Fruit fly (Drosophila melanogaster) whole organism, wandering third instar larva: ENCODE measurements around the gene GILT1.

ENCODE experiments used
- Abd-B ChIP-seq: fragments of >200 bp; optimal IDR thresholded peaks from 2 replicates; lab custom pipeline; 2017; ENCODE audit warnings: missing biosample characterization, missing genetic modification characterization
- CG32264 ChIP-seq: fragments of 200-800 bp; sonication (Bioruptor generic); optimal IDR thresholded peaks from 2 replicates; lab custom pipeline; 2016; ENCODE audit warnings: missing biosample characterization, missing genetic modification characterization
- CG9705 ChIP-seq: fragments of 200-800 bp; sonication (Bioruptor generic); optimal IDR thresholded peaks from 2 replicates; lab custom pipeline; 2018; ENCODE audit warnings: missing biosample characterization, mild to moderate bottlenecking, missing genetic modification characterization
- CrebA ChIP-seq: fragments of 200-800 bp; sonication (Bioruptor generic); optimal IDR thresholded peaks from 2 replicates; lab custom pipeline; 2016; ENCODE audit warnings: missing biosample characterization, mild to moderate bottlenecking, missing genetic modification characterization, borderline replicate concordance
- Dfd ChIP-seq: fragments of >200 bp; optimal IDR thresholded peaks from 2 replicates; lab custom pipeline; 2017; ENCODE audit warnings: missing biosample characterization, missing genetic modification characterization
- Dif ChIP-seq: fragments of 200-275, 200-300 bp; sonication (Bioruptor generic); optimal IDR thresholded peaks from 2 replicates; lab custom pipeline; 2018; ENCODE audit warnings: missing biosample characterization, missing genetic modification characterization; ENCODE audit not compliant: partially characterized antibody
- GATAd ChIP-seq: sonication (Bioruptor generic); optimal IDR thresholded peaks from 2 replicates; lab custom pipeline; 2016; ENCODE audit warnings: missing biosample characterization, missing genetic modification characterization
- HLH106 ChIP-seq: fragments of 200-800 bp; optimal IDR thresholded peaks from 3 replicates; lab custom pipeline; 2019; ENCODE audit warnings: missing biosample characterization, mild to moderate bottlenecking, missing genetic modification characterization, moderate library complexity
- Hnf4 ChIP-seq: fragments of 200-800 bp; sonication (Bioruptor generic); optimal IDR thresholded peaks from 2 replicates; lab custom pipeline; 2016; ENCODE audit warnings: missing biosample characterization, mild to moderate bottlenecking, missing genetic modification characterization
- Hr78 ChIP-seq: fragments of >200 bp; optimal IDR thresholded peaks from 2 replicates; lab custom pipeline; 2017; ENCODE audit warnings: missing biosample characterization, missing genetic modification characterization
- Hr83 ChIP-seq: fragments of 200-300 bp; sonication (Bioruptor generic); optimal IDR thresholded peaks from 2 replicates; lab custom pipeline; 2016; ENCODE audit warnings: missing biosample characterization, mild to moderate bottlenecking, missing genetic modification characterization, moderate library complexity; ENCODE audit not compliant: poor library complexity, severe bottlenecking
- Jra ChIP-seq: sonication (Bioruptor generic); optimal IDR thresholded peaks from 2 replicates; lab custom pipeline; 2016; ENCODE audit warnings: missing biosample characterization, missing genetic modification characterization
- Mio ChIP-seq: sonication (Bioruptor generic); optimal IDR thresholded peaks from 2 replicates; lab custom pipeline; 2016; ENCODE audit warnings: missing biosample characterization, missing genetic modification characterization
- Myc ChIP-seq: fragments of >200 bp; optimal IDR thresholded peaks from 2 replicates; lab custom pipeline; 2017
- N ChIP-seq: fragments of >200 bp; optimal IDR thresholded peaks from 2 replicates; lab custom pipeline; 2018; ENCODE audit warnings: missing biosample characterization, missing external identifiers, missing genetic modification characterization
- OdsH ChIP-seq: fragments of 200-800 bp; sonication (Bioruptor generic); optimal IDR thresholded peaks from 2 replicates; lab custom pipeline; 2016; ENCODE audit warnings: missing biosample characterization, mild to moderate bottlenecking, missing genetic modification characterization
- Rel ChIP-seq, 2 experiments: fragments of 200-800 bp; sonication (Bioruptor generic) in 1 of 2; optimal IDR thresholded peaks; 2 replicates in 1 of 2; 3 replicates in 1 of 2; lab custom pipeline; 2016 to 2019; ENCODE audit warnings: mild to moderate bottlenecking in 2 of 2, missing biosample characterization in 2 of 2, missing genetic modification characterization in 2 of 2, moderate library complexity in 1 of 2
- Sp1 ChIP-seq: fragments of 200-800 bp; sonication (Bioruptor generic); optimal IDR thresholded peaks from 3 replicates; lab custom pipeline; 2019; ENCODE audit warnings: missing biosample characterization, mild to moderate bottlenecking, missing genetic modification characterization, moderate library complexity
- Vsx2 ChIP-seq: fragments of 200-300, 225-300 bp; sonication (Bioruptor generic); optimal IDR thresholded peaks from 2 replicates; lab custom pipeline; 2018; ENCODE audit warnings: missing biosample characterization, missing genetic modification characterization; ENCODE audit not compliant: partially characterized antibody
- br ChIP-seq: fragments of 200-800 bp; sonication (Bioruptor generic); optimal IDR thresholded peaks from 2 replicates; lab custom pipeline; 2016; ENCODE audit warnings: missing biosample characterization, missing genetic modification characterization
- brk ChIP-seq: fragments of 200-800 bp; sonication (Bioruptor generic); optimal IDR thresholded peaks from 2 replicates; lab custom pipeline; 2016; ENCODE audit warnings: missing biosample characterization, mild to moderate bottlenecking, missing genetic modification characterization
- dl ChIP-seq, 2 experiments: fragments of 175-275, 200-275 bp in 1 of 2; fragments of 200-275 bp in 1 of 2; sonication (Bioruptor generic); optimal IDR thresholded peaks; lab custom pipeline; 2018; ENCODE audit warnings: mild to moderate bottlenecking in 2 of 2, missing biosample characterization in 2 of 2, missing genetic modification characterization in 2 of 2, moderate library complexity in 2 of 2; ENCODE audit not compliant: partially characterized antibody in 2 of 2, insufficient read depth in 1 of 2
- dmrt93B ChIP-seq: fragments of 200-800 bp; sonication (Bioruptor generic); optimal IDR thresholded peaks from 2 replicates; lab custom pipeline; 2018; ENCODE audit warnings: missing biosample characterization, mild to moderate bottlenecking, missing genetic modification characterization
- dsf ChIP-seq: sonication (Bioruptor generic); optimal IDR thresholded peaks from 2 replicates; lab custom pipeline; 2016; ENCODE audit warnings: missing biosample characterization, missing genetic modification characterization, borderline replicate concordance
- foxo ChIP-seq, 2 experiments: fragments of 200-800 bp; sonication (Bioruptor generic); optimal IDR thresholded peaks; 2 replicates in 1 of 2; 3 replicates in 1 of 2; lab custom pipeline; 2016 to 2017; ENCODE audit warnings: missing biosample characterization in 2 of 2, missing genetic modification characterization in 2 of 2
- fru ChIP-seq: fragments of 200-800 bp; sonication (Bioruptor generic); optimal IDR thresholded peaks from 3 replicates; lab custom pipeline; 2016; ENCODE audit warnings: missing biosample characterization, mild to moderate bottlenecking, missing genetic modification characterization
- h ChIP-seq: fragments of 200-800 bp; sonication (Bioruptor generic); optimal IDR thresholded peaks from 3 replicates; lab custom pipeline; 2016; ENCODE audit warnings: missing biosample characterization, mild to moderate bottlenecking, missing genetic modification characterization
- jim ChIP-seq: fragments of 175-275, 200-325 bp; sonication (Bioruptor generic); optimal IDR thresholded peaks from 2 replicates; lab custom pipeline; 2016; ENCODE audit warnings: missing biosample characterization, mild to moderate bottlenecking, missing genetic modification characterization
- lola ChIP-seq: fragments of >200 bp; optimal IDR thresholded peaks from 2 replicates; lab custom pipeline; 2017; ENCODE audit warnings: missing biosample characterization, missing genetic modification characterization
- pan ChIP-seq: fragments of >200 bp; optimal IDR thresholded peaks from 2 replicates; lab custom pipeline; 2017
- psq ChIP-seq: fragments of 200-800 bp; sonication (Bioruptor generic); optimal IDR thresholded peaks from 3 replicates; lab custom pipeline; 2017; ENCODE audit warnings: missing biosample characterization, mild to moderate bottlenecking, missing genetic modification characterization, moderate library complexity
- sv ChIP-seq: fragments of 200-800 bp; sonication (Bioruptor generic); optimal IDR thresholded peaks from 3 replicates; lab custom pipeline; 2016; ENCODE audit warnings: missing biosample characterization, missing genetic modification characterization
- tai ChIP-seq: sonication (Bioruptor generic); optimal IDR thresholded peaks from 2 replicates; lab custom pipeline; 2016; ENCODE audit warnings: missing biosample characterization, missing genetic modification characterization
- usp ChIP-seq: fragments of >200 bp; optimal IDR thresholded peaks from 2 replicates; lab custom pipeline; 2017; ENCODE audit warnings: missing biosample characterization, missing genetic modification characterization

The GILT1 gene

dm6 chr3R:13388160-13388870 lies 13.3 kb downstream of the GILT1 start, which contains the start of gene CG9799:
TSS of gene CG9799 (minus strand) at chr3R:13388709.
- TF ChIP-seq Hnf4 (GFP tag; lab: Kevin White, UChicago): no peak
- peak; percentile 14 for TF ChIP-seq Myc (lab: Kevin White, UChicago)
- no peak for TF ChIP-seq brk (GFP tag; lab: Kevin White, UChicago)
- TF ChIP-seq dmrt93B: no peak
- no peak for TF ChIP-seq CrebA (GFP tag; lab: Kevin White, UChicago)
- TF ChIP-seq Hr78 (GFP tag; lab: Kevin White, UChicago): no peak

- TF ChIP-seq Mio (no peak), usp (GFP tag; lab: Kevin White, UChicago) (no peak), lola (GFP tag; lab: Kevin White, UChicago) (no peak), Hr78 (GFP tag; lab: Kevin White, UChicago) (no peak), Dif (GFP tag; lab: Kevin White, UChicago) (no peak), CG32264 (GFP tag; lab: Kevin White, UChicago) (no peak), dsf (GFP tag; lab: Kevin White, UChicago) (no peak), dmrt93B (no peak), Sp1 (GFP tag; lab: Kevin White, UChicago) (no peak), Abd-B (GFP tag; lab: Kevin White, UChicago) (no peak), Rel (GFP tag; optimal IDR thresholded peaks at IDR 0.05; lab: Kevin White, UChicago) (no peak), Rel (tag; optimal IDR thresholded peaks at IDR 0.05; lab: Kevin White, UChicago) (no peak), dl (GFP tag; optimal IDR thresholded peaks at IDR 0.05; lab: Kevin White, UChicago; ENCODE audit: insufficient read depth in 1 of 2, partially characterized antibody in 2 of 2) (no peak), brk (GFP tag; lab: Kevin White, UChicago) (no peak), Jra (GFP tag; lab: Kevin White, UChicago) (no peak), tai (GFP tag; lab: Kevin White, UChicago) (no peak), GATAd (GFP tag; lab: Kevin White, UChicago) (no peak), N (GFP tag; lab: Kevin White, UChicago) (no peak), Vsx2 (no peak)
- TF ChIP-seq, all 38 proteins: peak for 0
Measured at dm6 chr3R:13385105-13385504, 16.6 kb downstream of the GILT1 start.

- TF ChIP-seq brk (GFP tag; lab: Kevin White, UChicago): no peak
- no peak for TF ChIP-seq sv
- TF ChIP-seq HLH106 (tag; lab: Kevin White, UChicago): no peak
- TF ChIP-seq Abd-B (GFP tag; lab: Kevin White, UChicago): no peak
- no peak for TF ChIP-seq fru (GFP tag; lab: Kevin White, UChicago)
- peak; percentile 99 for TF ChIP-seq psq
- TF ChIP-seq Mio: no peak
- no peak for TF ChIP-seq Hnf4 (GFP tag; lab: Kevin White, UChicago)
- TF ChIP-seq Hr83 (GFP tag; lab: Kevin White, UChicago): no peak
- TF ChIP-seq lola (GFP tag; lab: Kevin White, UChicago): peak; percentile 56
- TF ChIP-seq Dfd (GFP tag; lab: Kevin White, UChicago): no peak
- no peak for TF ChIP-seq tai (GFP tag; lab: Kevin White, UChicago)
- no peak for TF ChIP-seq OdsH (GFP tag; lab: Kevin White, UChicago)
- TF ChIP-seq jim (GFP tag; lab: Kevin White, UChicago): no peak
- no peak for TF ChIP-seq pan (lab: Kevin White, UChicago)
- no peak for TF ChIP-seq dmrt93B
- TF ChIP-seq Jra (GFP tag; lab: Kevin White, UChicago): no peak
- TF ChIP-seq, all 38 proteins: peak for 2
Measured at dm6 chr3R:13382656-13383142, 19.0 kb downstream of the GILT1 start.

- TF ChIP-seq fru (GFP tag; lab: Kevin White, UChicago) (peak; percentile 46), Abd-B (GFP tag; lab: Kevin White, UChicago) (no peak), Dif (GFP tag; lab: Kevin White, UChicago) (no peak), Hnf4 (GFP tag; lab: Kevin White, UChicago) (peak; percentile 46), CG9705 (peak; percentile 54), Rel (GFP tag; optimal IDR thresholded peaks at IDR 0.05; lab: Kevin White, UChicago) (no peak), Rel (tag; optimal IDR thresholded peaks at IDR 0.05; lab: Kevin White, UChicago) (peak; percentile 59), Hr78 (GFP tag; lab: Kevin White, UChicago) (no peak), pan (lab: Kevin White, UChicago) (no peak), Mio (no peak), brk (GFP tag; lab: Kevin White, UChicago) (peak; percentile 47), CG32264 (GFP tag; lab: Kevin White, UChicago) (no peak), Hr83 (GFP tag; lab: Kevin White, UChicago) (no peak), psq (no peak), HLH106 (tag; lab: Kevin White, UChicago) (peak; percentile 73), Vsx2 (no peak), Sp1 (GFP tag; lab: Kevin White, UChicago) (peak; percentile 64), br (GFP tag; lab: Kevin White, UChicago) (peak; percentile 21), lola (GFP tag; lab: Kevin White, UChicago) (no peak), N (GFP tag; lab: Kevin White, UChicago) (no peak), tai (GFP tag; lab: Kevin White, UChicago) (no peak), Jra (GFP tag; lab: Kevin White, UChicago) (peak; percentile 43), sv (peak; percentile 55), Dfd (GFP tag; lab: Kevin White, UChicago) (no peak), dl (GFP tag; optimal IDR thresholded peaks at IDR 0.05; lab: Kevin White, UChicago; ENCODE audit: insufficient read depth in 1 of 2, partially characterized antibody in 2 of 2) (no peak), OdsH (GFP tag; lab: Kevin White, UChicago) (no peak), h (peak; percentile 49), foxo (GFP tag; optimal IDR thresholded peaks at IDR 0.05; lab: Kevin White, UChicago) (peak in 1 of 2 experiments; percentile 51)
Measured at dm6 chr3R:13381744-13382435, 19.8 kb downstream of the GILT1 start, which contains the start of the genes mRpS21 and Droj2. TSS of gene mRpS21 (minus strand) at chr3R:13381809. TSS of gene Droj2 (plus strand) at chr3R:13382106.
